Worm (Caenorhabditis elegans): ENCODE data around the gene tbc-7.

Gene tbc-7

ce11 chrX:5165037-5165436 lies 31.0 kb downstream of the tbc-7 start, which contains the start of gene mans-3 (continued):
- no peak for TF ChIP-seq ceh-22 (tag; optimal IDR thresholded peaks at IDR 0.05)
- no peak for TF ChIP-seq C08G9.2 (tag; optimal IDR thresholded peaks at IDR 0.05)
- TF ChIP-seq pros-1 (tag; optimal IDR thresholded peaks at IDR 0.05), result peak; percentile 44
- TF ChIP-seq odd-2 (tag; optimal IDR thresholded peaks at IDR 0.05), result no peak
- TF ChIP-seq ama-1 (optimal IDR thresholded peaks at IDR 0.05), result no peak
- peak; percentile 60 for TF ChIP-seq unc-3 (GFP tag; conservative IDR thresholded peaks at IDR 0.05)
- peak; percentile 47 for TF ChIP-seq unc-3 (tag; optimal IDR thresholded peaks at IDR 0.05)
- no peak for TF ChIP-seq hlh-13 (GFP tag; optimal IDR thresholded peaks at IDR 0.05)
- TF ChIP-seq rnt-1 (tag; optimal IDR thresholded peaks at IDR 0.05), result peak; percentile 77
- no peak for TF ChIP-seq fkh-10 (GFP tag; optimal IDR thresholded peaks at IDR 0.05)
- TF ChIP-seq fax-1 (tag; optimal IDR thresholded peaks at IDR 0.05), result peak; percentile 34
- TF ChIP-seq nhr-232 (tag; optimal IDR thresholded peaks at IDR 0.05), result peak; percentile 44
- peak; percentile 76 for TF ChIP-seq unc-42 (tag; optimal IDR thresholded peaks at IDR 0.05)
- peak; percentile 44 for TF ChIP-seq T23F11.4 (GFP tag; optimal IDR thresholded peaks at IDR 0.05)
- TF ChIP-seq ceh-31 (tag; optimal IDR thresholded peaks at IDR 0.05), result peak; percentile 65
- no peak for TF ChIP-seq elt-4 (tag; optimal IDR thresholded peaks at IDR 0.05)
- peak; percentile 10 for TF ChIP-seq che-1 (tag; optimal IDR thresholded peaks at IDR 0.05)

DNA sequence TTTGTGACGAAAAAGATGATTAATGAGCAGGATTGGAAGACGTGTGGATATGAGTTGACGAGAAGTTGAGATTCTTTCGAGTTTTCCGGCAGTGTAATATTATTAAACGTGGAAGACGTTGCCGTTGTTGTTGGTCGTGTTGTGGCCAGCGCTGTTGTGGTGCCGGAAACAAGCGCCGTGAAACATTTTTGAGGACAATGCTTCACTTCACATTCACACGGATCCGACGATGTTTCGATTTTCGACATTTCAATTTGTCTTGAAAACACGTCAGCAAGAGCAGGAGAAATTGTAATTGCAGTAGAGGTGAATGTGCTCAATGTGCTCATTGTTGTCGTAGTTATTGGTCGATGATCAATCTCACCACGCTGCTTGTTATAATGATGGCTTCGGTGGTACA lies 34.7 kb downstream of the tbc-7 start:
- no peak for TF ChIP-seq sox-4 (tag; optimal IDR thresholded peaks at IDR 0.05)
- no peak for TF ChIP-seq hlh-15 (tag; optimal IDR thresholded peaks at IDR 0.05)
- no peak for TF ChIP-seq tbx-7 (tag; optimal IDR thresholded peaks at IDR 0.05)
- TF ChIP-seq ceh-30 (tag; optimal IDR thresholded peaks at IDR 0.05), result no peak
- TF ChIP-seq dve-1 (tag; optimal IDR thresholded peaks at IDR 0.05), result no peak
- no peak for TF ChIP-seq unc-86 (tag; optimal IDR thresholded peaks at IDR 0.05)
- no peak for TF ChIP-seq che-1 (tag; optimal IDR thresholded peaks at IDR 0.05)

- TF ChIP-seq che-1 (tag; optimal IDR thresholded peaks at IDR 0.05), result no peak
- TF ChIP-seq tbx-2 (tag; optimal IDR thresholded peaks at IDR 0.05), result no peak
- no peak for TF ChIP-seq unc-3 (GFP tag; conservative IDR thresholded peaks at IDR 0.05)
- TF ChIP-seq unc-3 (tag; optimal IDR thresholded peaks at IDR 0.05), result no peak
- TF ChIP-seq hlh-30 (tag; optimal IDR thresholded peaks at IDR 0.05; ENCODE audit: insufficient read depth), result no peak
- TF ChIP-seq ref-2 (tag; optimal IDR thresholded peaks at IDR 0.05), result no peak
- no peak for TF ChIP-seq nhr-232 (tag; optimal IDR thresholded peaks at IDR 0.05)
- no peak for TF ChIP-seq pat-9 (tag; optimal IDR thresholded peaks at IDR 0.05)
- no peak for TF ChIP-seq ceh-6 (GFP tag; optimal IDR thresholded peaks at IDR 0.05)
- no peak for TF ChIP-seq ceh-30 (tag; optimal IDR thresholded peaks at IDR 0.05)
- TF ChIP-seq hlh-15 (tag; optimal IDR thresholded peaks at IDR 0.05), result no peak
- no peak for TF ChIP-seq ceh-34 (tag; optimal IDR thresholded peaks at IDR 0.05)
- no peak for TF ChIP-seq dve-1 (tag; optimal IDR thresholded peaks at IDR 0.05)
- TF ChIP-seq ceh-2 (tag; optimal IDR thresholded peaks at IDR 0.05), result no peak
Observed at ce11 chrX:5171085-5171484, 37.0 kb downstream of the tbc-7 start, which contains the start of gene T03G11.10. T03G11.10 (minus strand) TSS chrX:5171185.

ce11 chrX:5174256-5174655 lies 40.2 kb downstream of the tbc-7 start, which contains the start of gene zchc-1A:
zchc-1A (plus strand) TSS chrX:5174369.
- no peak for TF ChIP-seq ceh-30 (tag; optimal IDR thresholded peaks at IDR 0.05)
- TF ChIP-seq fkh-6 (tag; optimal IDR thresholded peaks at IDR 0.05), result no peak
- TF ChIP-seq unc-3 (GFP tag; conservative IDR thresholded peaks at IDR 0.05), result no peak
- TF ChIP-seq unc-3 (tag; optimal IDR thresholded peaks at IDR 0.05), result no peak

DNA sequence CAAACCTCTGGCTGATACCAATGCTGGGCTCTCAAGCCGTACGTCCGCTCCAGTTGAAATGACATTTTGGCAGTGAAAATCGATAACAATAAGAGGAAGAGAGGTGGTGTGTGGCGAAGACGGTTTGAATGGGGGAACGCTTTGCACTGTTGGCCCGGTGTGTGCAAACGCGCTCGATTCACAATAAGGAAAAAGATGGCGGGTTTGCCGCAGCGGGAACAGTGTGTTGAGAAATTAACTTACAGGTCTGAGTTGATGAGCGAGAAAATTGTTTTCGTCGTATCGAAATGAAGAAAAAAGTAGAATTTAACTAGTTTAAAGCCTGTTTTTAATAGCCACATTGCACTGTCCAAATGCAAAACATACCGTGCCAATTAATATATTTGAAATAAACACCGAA lies 45.0 kb downstream of the tbc-7 start, which contains the start of gene metl-9:
TSS of gene metl-9 (minus strand) at position 101 of the 400 bp plus-strand sequence.
- no peak for TF ChIP-seq nhr-11 (tag; optimal IDR thresholded peaks at IDR 0.05)

DNA sequence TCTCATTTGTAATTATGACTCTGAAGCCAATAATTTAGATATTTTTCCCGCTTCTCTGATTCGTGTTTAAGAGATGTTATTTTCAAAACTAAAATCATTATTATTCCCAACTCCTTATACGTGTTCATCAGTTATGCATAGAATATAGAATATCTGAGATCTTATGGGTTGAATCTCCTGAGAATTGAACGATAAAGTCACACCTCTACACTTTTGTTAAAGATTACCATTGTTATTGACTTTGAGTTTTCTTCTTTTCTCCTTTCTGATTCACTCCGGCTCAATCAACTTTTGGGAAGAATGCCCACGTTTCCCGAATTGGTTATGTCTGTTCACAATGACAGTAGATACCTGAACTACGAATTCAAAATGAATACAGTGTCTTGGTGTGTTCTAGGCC lies 45.8 kb downstream of the tbc-7 start, which contains the start of gene sru-48:
TSS of gene sru-48 (plus strand) at position 301 of the 400 bp plus-strand sequence.
- no peak for TF ChIP-seq ets-4 (tag; optimal IDR thresholded peaks at IDR 0.05)
- TF ChIP-seq lim-6 (tag; optimal IDR thresholded peaks at IDR 0.05), result no peak
- no peak for TF ChIP-seq mec-3 (tag; optimal IDR thresholded peaks at IDR 0.05; ENCODE audit: borderline replicate concordance)
- no peak for TF ChIP-seq C08G9.2 (tag; optimal IDR thresholded peaks at IDR 0.05)
- no peak for TF ChIP-seq K02D7.2 (tag; optimal IDR thresholded peaks at IDR 0.05)
